Worm (Caenorhabditis elegans) whole organism, L4 larva: ENCODE results near the gene C54E4.4.

Experiments
- F10B5.3 ChIP-seq: sonication (generic microtip); optimal IDR thresholded peaks from 2 replicates; lab custom pipeline; 2016; ENCODE audit warnings: mild to moderate bottlenecking, missing genetic modification characterization, missing compliant biosample characterization
- T26A8.4 ChIP-seq: fragments of 200-800 bp; sonication (Bioruptor generic); IDR thresholded peaks from 2 replicates; pipeline ENCODE4 v1.3.6; 2022; ENCODE audit warnings: missing genetic modification characterization, missing compliant biosample characterization
- Y105C5A.15 ChIP-seq: fragments of 200-800 bp; sonication (Bioruptor generic); IDR thresholded peaks from 2 replicates; pipeline ENCODE4 v1.3.6; 2022; ENCODE audit warnings: missing genetic modification characterization, missing compliant biosample characterization
- aha-1 ChIP-seq: fragments of 150-350 bp; peaks from one replicate; lab custom pipeline; 2014; ENCODE audit warnings: missing biosample characterization, missing genetic modification characterization
- ama-1 ChIP-seq: fragments of 150-350 bp; optimal IDR thresholded peaks from 2 replicates; lab custom pipeline; 2014; ENCODE audit warnings: inconsistent platforms, mixed read lengths
- ceh-20 ChIP-seq: fragments of 200-800 bp; sonication (Bioruptor generic); IDR thresholded peaks from 2 replicates; pipeline ENCODE4 v1.3.6; 2022; ENCODE audit warnings: missing genetic modification reagents, missing genetic modification characterization, missing compliant biosample characterization
- ceh-44 ChIP-seq: fragments of 200-800 bp; sonication (Bioruptor generic); IDR thresholded peaks from 2 replicates; pipeline ENCODE4 v1.3.6; 2022; ENCODE audit warnings: missing genetic modification reagents, missing genetic modification characterization, missing compliant biosample characterization
- ceh-62 ChIP-seq: sonication (generic microtip); optimal IDR thresholded peaks from 2 replicates; lab custom pipeline; 2017; ENCODE audit warnings: missing biosample characterization, missing genetic modification characterization
- cey-2 ChIP-seq: sonication (generic microtip); optimal IDR thresholded peaks from 3 replicates; lab custom pipeline; 2017; ENCODE audit warnings: missing genetic modification characterization, mild to moderate bottlenecking, missing compliant biosample characterization, antibody characterized with exemption, borderline replicate concordance; ENCODE audit not compliant: insufficient read depth
- daf-8 ChIP-seq: fragments of 200-800 bp; sonication (Bioruptor generic); IDR thresholded peaks from 2 replicates; pipeline ENCODE4 v1.3.6; 2022; ENCODE audit warnings: missing genetic modification characterization, missing compliant biosample characterization
- dmd-6 ChIP-seq: fragments of 200-800 bp; sonication (Bioruptor generic); IDR thresholded peaks from 2 replicates; pipeline ENCODE4 v1.3.6; 2022; ENCODE audit warnings: missing genetic modification reagents, missing genetic modification characterization, missing compliant biosample characterization
- duxl-1 ChIP-seq: sonication (generic microtip); optimal IDR thresholded peaks from 2 replicates; lab custom pipeline; 2016; ENCODE audit warnings: mild to moderate bottlenecking, missing genetic modification characterization, moderate library complexity, missing compliant biosample characterization; ENCODE audit not compliant: poor library complexity
- dve-1 ChIP-seq: sonication (generic microtip); optimal IDR thresholded peaks from 2 replicates; lab custom pipeline; 2017; ENCODE audit warnings: antibody characterized with exemption, mild to moderate bottlenecking, missing genetic modification characterization, missing compliant biosample characterization; ENCODE audit not compliant: insufficient read depth
- egl-43 ChIP-seq: fragments of 200-800 bp; sonication (Bioruptor generic); IDR thresholded peaks from 2 replicates; pipeline ENCODE4 v1.3.6; 2022; ENCODE audit warnings: missing genetic modification reagents, missing genetic modification characterization, missing compliant biosample characterization
- gei-8 ChIP-seq: fragments of 200-800 bp; sonication (Bioruptor generic); optimal IDR thresholded peaks from 2 replicates; lab custom pipeline; 2018; ENCODE audit warnings: mild to moderate bottlenecking, missing genetic modification characterization, missing compliant biosample characterization
- hlh-11 ChIP-seq: fragments of 200-800 bp; sonication (Bioruptor generic); optimal IDR thresholded peaks from 2 replicates; lab custom pipeline; 2018; ENCODE audit warnings: mild to moderate bottlenecking, missing genetic modification characterization, missing compliant biosample characterization
- hlh-30 ChIP-seq: sonication (generic microtip); optimal IDR thresholded peaks from 2 replicates; lab custom pipeline; 2017; ENCODE audit warnings: antibody characterized with exemption, mild to moderate bottlenecking, missing genetic modification characterization, missing compliant biosample characterization; ENCODE audit not compliant: insufficient read depth
- hmg-1.1 ChIP-seq: fragments of 200-800 bp; sonication (Bioruptor generic); IDR thresholded peaks from 2 replicates; pipeline ENCODE4 v1.3.6; 2022; ENCODE audit warnings: missing genetic modification reagents, missing genetic modification characterization, missing compliant biosample characterization
- jun-1 ChIP-seq: fragments of 150-350 bp; optimal IDR thresholded peaks from 2 replicates; lab custom pipeline; 2014; ENCODE audit warnings: missing biosample characterization, missing genetic modification reagents, missing genetic modification characterization
- lin-1 ChIP-seq: fragments of 200-800 bp; sonication (Bioruptor generic); IDR thresholded peaks from 2 replicates; pipeline ENCODE4 v1.3.6; 2022; ENCODE audit warnings: missing genetic modification reagents, missing genetic modification characterization, missing compliant biosample characterization
- lin-29 ChIP-seq: fragments of 200-800 bp; sonication (Bioruptor generic); IDR thresholded peaks from 2 replicates; pipeline ENCODE4 v1.3.6; 2022; ENCODE audit warnings: missing genetic modification reagents, missing genetic modification characterization, missing compliant biosample characterization
- madf-9 ChIP-seq: fragments of 200-800 bp; sonication (Bioruptor generic); conservative IDR thresholded peaks from 2 replicates; pipeline ENCODE4 v1.3.6; 2022; ENCODE audit warnings: missing genetic modification reagents, missing genetic modification characterization, missing compliant biosample characterization
- mdl-1 ChIP-seq, 2 experiments: fragments of 150-350 bp in 1 of 2; sonication (generic microtip) in 1 of 2; optimal IDR thresholded peaks; 2 replicates each; lab custom pipeline; 2014 to 2017; ENCODE audit warnings: missing biosample characterization in 2 of 2, missing genetic modification characterization in 2 of 2
- mdt-29 ChIP-seq: fragments of 200-800 bp; sonication (Bioruptor generic); IDR thresholded peaks from 2 replicates; pipeline ENCODE4 v1.3.6; 2022; ENCODE audit warnings: missing genetic modification reagents, missing genetic modification characterization, missing compliant biosample characterization
- mxl-2 ChIP-seq: fragments of 200-800 bp; sonication (Bioruptor generic); conservative IDR thresholded peaks from 2 replicates; pipeline ENCODE4 v1.3.6; 2022; ENCODE audit warnings: missing genetic modification reagents, missing genetic modification characterization, missing compliant biosample characterization
- mxl-3 ChIP-seq: fragments of 200-800 bp; sonication (Bioruptor generic); optimal IDR thresholded peaks from 2 replicates; lab custom pipeline; 2018; ENCODE audit warnings: mild to moderate bottlenecking, missing genetic modification characterization, missing compliant biosample characterization
- nhr-10 ChIP-seq: fragments of 150-350 bp; optimal IDR thresholded peaks from 2 replicates; lab custom pipeline; 2014; ENCODE audit warnings: missing biosample characterization, missing genetic modification characterization
- nhr-11 ChIP-seq: fragments of 150-350 bp; optimal IDR thresholded peaks from 2 replicates; lab custom pipeline; 2014; ENCODE audit warnings: missing biosample characterization, missing genetic modification characterization
- nhr-25 ChIP-seq: sonication (generic microtip); optimal IDR thresholded peaks from 2 replicates; lab custom pipeline; 2017; ENCODE audit warnings: missing genetic modification characterization, mild to moderate bottlenecking, missing compliant biosample characterization, antibody characterized with exemption, moderate library complexity, borderline replicate concordance; ENCODE audit not compliant: insufficient read depth
- nhr-28 ChIP-seq: fragments of 150-350 bp; optimal IDR thresholded peaks from 2 replicates; lab custom pipeline; 2014; ENCODE audit warnings: missing biosample characterization, missing genetic modification characterization
- nhr-48 ChIP-seq: sonication (generic microtip); optimal IDR thresholded peaks from 2 replicates; lab custom pipeline; 2016; ENCODE audit warnings: mild to moderate bottlenecking, missing genetic modification characterization, missing compliant biosample characterization
- nhr-77 ChIP-seq: fragments of 150-350 bp; optimal IDR thresholded peaks from 2 replicates; lab custom pipeline; 2014; ENCODE audit warnings: missing biosample characterization, missing genetic modification characterization
- pha-4 ChIP-seq, 2 experiments: fragments of 150-350 bp in 1 of 2; fragments of 200-800 bp in 1 of 2; sonication (Bioruptor generic) in 1 of 2; IDR thresholded peaks in 1 of 2; optimal IDR thresholded peaks in 1 of 2; 2 replicates each; pipeline versions ENCODE4 v1.3.6 to Lab custom; 2014 to 2022; ENCODE audit warnings: missing genetic modification characterization in 2 of 2, missing genetic modification reagents in 2 of 2, missing biosample characterization in 1 of 2, missing compliant biosample characterization in 1 of 2
- pqm-1 ChIP-seq: sonication (generic microtip); optimal IDR thresholded peaks from 2 replicates; lab custom pipeline; 2017; ENCODE audit warnings: missing biosample characterization, missing genetic modification characterization
- saeg-2 ChIP-seq: fragments of 200-800 bp; sonication (Bioruptor generic); IDR thresholded peaks from 2 replicates; pipeline ENCODE4 v1.3.6; 2022; ENCODE audit warnings: missing genetic modification reagents, missing genetic modification characterization, missing compliant biosample characterization
- snpc-1.2 ChIP-seq: fragments of 200-800 bp; sonication (Bioruptor generic); IDR thresholded peaks from 2 replicates; pipeline ENCODE4 v1.3.6; 2022; ENCODE audit warnings: missing genetic modification reagents, missing genetic modification characterization, missing compliant biosample characterization
- tag-97 ChIP-seq: fragments of 200-800 bp; sonication (Bioruptor generic); IDR thresholded peaks from 2 replicates; pipeline ENCODE4 v1.3.6; 2022; ENCODE audit warnings: missing genetic modification characterization, missing compliant biosample characterization
- unc-62 ChIP-seq, 3 experiments: fragments of 150-350 bp in 1 of 3; sonication (generic microtip); optimal IDR thresholded peaks in 2 of 3; peaks in 1 of 3; 1 replicate in 1 of 3; 2 replicates in 2 of 3; lab custom pipeline; 2014 to 2017; ENCODE audit warnings: missing biosample characterization in 3 of 3, missing genetic modification characterization in 3 of 3, missing genetic modification reagents in 3 of 3, missing genotype in 1 of 3
- zfp-2 ChIP-seq: sonication (generic microtip); optimal IDR thresholded peaks from 2 replicates; lab custom pipeline; 2016; ENCODE audit warnings: mild to moderate bottlenecking, missing genetic modification characterization, missing compliant biosample characterization
- ztf-7 ChIP-seq: fragments of 150-350 bp; optimal IDR thresholded peaks from 2 replicates; lab custom pipeline; 2014; ENCODE audit warnings: missing biosample characterization, missing genetic modification characterization

Gene C54E4.4

DNA sequence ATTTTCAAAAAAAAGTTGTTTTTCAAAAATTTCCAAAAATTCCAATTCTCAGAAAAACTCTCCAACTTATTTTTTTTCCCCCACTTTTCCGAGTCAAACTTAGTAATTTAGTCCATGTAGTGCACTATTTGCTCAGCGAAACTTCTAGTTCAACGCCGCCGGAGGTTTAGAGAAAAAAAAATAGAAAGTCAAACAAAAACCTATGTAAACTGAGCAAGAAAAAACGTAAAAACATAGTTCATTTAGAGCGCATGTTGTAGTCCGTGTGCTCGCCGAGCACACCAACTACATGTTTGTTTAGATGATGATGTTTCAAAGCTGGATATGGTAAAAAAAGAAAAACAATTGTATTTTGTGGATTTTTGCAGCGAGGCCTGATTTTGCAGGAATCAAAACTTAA, 6.2 kb downstream of the C54E4.4 start:
- TF ChIP-seq lin-1 (GFP tag; lab: Robert Waterston, UW) (no peak), pqm-1 (tag; lab: Kevin White, UChicago) (no peak), daf-8 (GFP tag; lab: Robert Waterston, UW) (no peak), mxl-3 (no peak), tag-97 (GFP tag; lab: Robert Waterston, UW) (no peak), nhr-77 (tag; lab: Kevin White, UChicago) (no peak), mdt-29 (no peak), nhr-25 (tag; lab: Kevin White, UChicago) (no peak), pha-4 (GFP tag; IDR thresholded peaks at IDR 0.05; lab: Robert Waterston, UW) (no peak), pha-4 (tag; optimal IDR thresholded peaks at IDR 0.05; lab: Kevin White, UChicago) (peak; percentile 70), nhr-10 (tag; lab: Kevin White, UChicago) (no peak), dve-1 (tag; lab: Kevin White, UChicago) (no peak), nhr-28 (tag; lab: Kevin White, UChicago) (peak; percentile 58), ceh-20 (GFP tag; lab: Robert Waterston, UW) (no peak), hlh-30 (tag; lab: Kevin White, UChicago) (no peak), F10B5.3 (tag; lab: Kevin White, UChicago) (no peak), ceh-44 (GFP tag; lab: Robert Waterston, UW) (no peak), T26A8.4 (no peak), unc-62 (GFP tag; optimal IDR thresholded peaks at IDR 0.05 in 1 of 2; lab: Kevin White, UChicago) (peak in 1 of 2 experiments; percentile 85), unc-62 (tag; optimal IDR thresholded peaks at IDR 0.05; lab: Kevin White, UChicago) (no peak)

ce11 chrIV:2159069-2159468, 9.3 kb downstream of the C54E4.4 start, which contains the start of gene gcy-37:
Gene gcy-37, minus strand, starts transcription at chrIV:2159169.
- TF ChIP-seq lin-29 (GFP tag; lab: Robert Waterston, UW) (no peak), egl-43 (GFP tag; lab: Robert Waterston, UW) (no peak), nhr-28 (tag; lab: Kevin White, UChicago) (no peak), nhr-10 (tag; lab: Kevin White, UChicago) (no peak), ceh-62 (tag; lab: Kevin White, UChicago) (no peak), mxl-2 (GFP tag; lab: Robert Waterston, UW) (no peak), aha-1 (peak; percentile 7), saeg-2 (GFP tag; lab: Robert Waterston, UW) (no peak), dve-1 (tag; lab: Kevin White, UChicago) (no peak)

DNA sequence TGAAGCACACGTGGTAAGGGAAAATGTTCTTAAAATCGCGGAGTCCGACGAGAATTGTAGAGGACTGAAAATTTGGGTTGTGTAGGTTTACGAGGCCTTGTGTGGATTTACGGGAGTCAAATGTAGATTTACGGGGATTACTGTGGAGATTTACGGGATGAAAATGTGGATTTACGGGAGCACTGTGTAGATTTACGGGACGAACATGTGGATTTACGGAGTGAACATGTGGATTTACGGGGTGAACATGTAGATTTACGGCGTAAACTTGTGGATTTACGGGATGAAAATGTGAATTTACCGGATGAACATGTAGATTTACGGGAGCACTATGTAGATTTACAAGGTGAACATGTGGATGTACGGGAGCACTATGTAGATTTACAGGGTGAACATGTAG, 12.2 kb downstream of the C54E4.4 start:
- TF ChIP-seq snpc-1.2 (GFP tag; lab: Robert Waterston, UW) (no peak), ama-1 (no peak), ztf-7 (tag; lab: Kevin White, UChicago) (no peak), duxl-1 (no peak), nhr-11 (no peak), madf-9 (no peak)

ce11 chrIV:2149247-2149756, 19.1 kb downstream of the C54E4.4 start, which contains the start of gene C54E4.5:
Gene C54E4.5, minus strand, starts transcription at chrIV:2149297.
- TF ChIP-seq ceh-44 (GFP tag; lab: Robert Waterston, UW), result no peak
- no peak for TF ChIP-seq Y105C5A.15 (GFP tag; lab: Robert Waterston, UW)
- peak; percentile 94 for TF ChIP-seq nhr-48 (tag; lab: Kevin White, UChicago)
- no peak for TF ChIP-seq egl-43 (GFP tag; lab: Robert Waterston, UW)
- peak; percentile 56 for TF ChIP-seq aha-1
- TF ChIP-seq hlh-11 (tag; lab: Kevin White, UChicago), result peak; percentile 50
- TF ChIP-seq nhr-28 (tag; lab: Kevin White, UChicago), result peak; percentile 70
- TF ChIP-seq cey-2, result peak; percentile 14
- TF ChIP-seq hmg-1.1 (GFP tag; lab: Robert Waterston, UW), result no peak
- peak; percentile 38 for TF ChIP-seq dmd-6 (GFP tag; lab: Robert Waterston, UW)
- TF ChIP-seq nhr-25 (tag; lab: Kevin White, UChicago), result no peak
- no peak for TF ChIP-seq gei-8 (GFP tag; lab: Kevin White, UChicago)
- TF ChIP-seq zfp-2 (tag; lab: Kevin White, UChicago), result no peak
- TF ChIP-seq mdl-1 (tag; optimal IDR thresholded peaks at IDR 0.05; lab: Kevin White, UChicago), result peak in 1 of 2 experiments; percentile 29
- TF ChIP-seq hlh-30 (tag; lab: Kevin White, UChicago), result peak; percentile 63
- peak; percentile 10 for TF ChIP-seq dve-1 (tag; lab: Kevin White, UChicago)
- TF ChIP-seq jun-1, result no peak
- TF ChIP-seq mxl-3, result peak; percentile 17
